Worm (Caenorhabditis elegans) whole organism, L2 larva: ENCODE measurements around the gene C09G12.5.
A peak's percentile ranks its signal among the peaks of the same experiment; 100 is the strongest.

Experiments
- C34F6.9 ChIP-seq: fragments of 150-350 bp; optimal IDR thresholded peaks from 2 replicates; lab custom pipeline; 2014; ENCODE audit warnings: missing biosample characterization, missing genetic modification characterization
- F13H6.1 ChIP-seq: sonication (generic microtip); optimal IDR thresholded peaks from 2 replicates; lab custom pipeline; 2016; ENCODE audit warnings: missing genetic modification characterization, missing compliant biosample characterization
- R02D3.7 ChIP-seq: fragments of 150-350 bp; optimal IDR thresholded peaks from 2 replicates; lab custom pipeline; 2014; ENCODE audit warnings: missing biosample characterization, missing genetic modification characterization
- Y55F3AM.14 ChIP-seq: fragments of 200-800 bp; sonication (Bioruptor generic); optimal IDR thresholded peaks from 2 replicates; lab custom pipeline; 2018; ENCODE audit warnings: mild to moderate bottlenecking, missing genetic modification characterization, missing compliant biosample characterization
- ZK546.5 ChIP-seq: sonication (generic microtip); optimal IDR thresholded peaks from 2 replicates; lab custom pipeline; 2017; ENCODE audit warnings: missing biosample characterization, missing genetic modification characterization
- aly-2 ChIP-seq: fragments of 150-350 bp; optimal IDR thresholded peaks from 2 replicates; lab custom pipeline; 2014; ENCODE audit warnings: missing biosample characterization, missing genetic modification characterization
- ama-1 ChIP-seq: fragments of 150-350 bp; optimal IDR thresholded peaks from 2 replicates; lab custom pipeline; 2018; ENCODE audit warnings: inconsistent platforms
- blmp-1 ChIP-seq: sonication (generic microtip); optimal IDR thresholded peaks from 2 replicates; lab custom pipeline; 2017; ENCODE audit warnings: missing genetic modification characterization, mild to moderate bottlenecking, missing compliant biosample characterization, antibody characterized with exemption, moderate library complexity; ENCODE audit not compliant: insufficient read depth
- ceh-16 ChIP-seq: fragments of 150-350 bp; optimal IDR thresholded peaks from 2 replicates; lab custom pipeline; 2014; ENCODE audit warnings: missing biosample characterization, missing genetic modification characterization
- ceh-82 ChIP-seq: fragments of 150-350 bp; optimal IDR thresholded peaks from 2 replicates; lab custom pipeline; 2014; ENCODE audit warnings: missing biosample characterization, missing genetic modification characterization
- crh-2 ChIP-seq: sonication (generic microtip); optimal IDR thresholded peaks from 2 replicates; lab custom pipeline; 2017; ENCODE audit warnings: missing biosample characterization, missing genetic modification characterization
- dmd-4 ChIP-seq: sonication (generic microtip); optimal IDR thresholded peaks from 2 replicates; lab custom pipeline; 2017; ENCODE audit warnings: missing biosample characterization, missing genetic modification characterization
- egl-27 ChIP-seq: sonication (generic microtip); optimal IDR thresholded peaks from 3 replicates; lab custom pipeline; 2017; ENCODE audit warnings: missing biosample characterization, missing genetic modification reagents, missing genetic modification characterization
- elt-1 ChIP-seq: fragments of 150-350 bp; optimal IDR thresholded peaks from 2 replicates; lab custom pipeline; 2014; ENCODE audit warnings: missing biosample characterization, missing genetic modification characterization
- elt-3 ChIP-seq: sonication (generic microtip); optimal IDR thresholded peaks from 2 replicates; lab custom pipeline; 2017; ENCODE audit warnings: missing biosample characterization, missing genetic modification characterization
- fos-1 ChIP-seq: fragments of 150-350 bp; optimal IDR thresholded peaks from 2 replicates; lab custom pipeline; 2014; ENCODE audit warnings: missing biosample characterization, missing genetic modification characterization
- gmeb-1 ChIP-seq: fragments of 150-350 bp; optimal IDR thresholded peaks from 2 replicates; lab custom pipeline; 2014; ENCODE audit warnings: missing biosample characterization, missing genetic modification characterization
- lin-11 ChIP-seq: fragments of 150-350 bp; sonication (generic microtip); optimal IDR thresholded peaks from 2 replicates; lab custom pipeline; 2014; ENCODE audit warnings: missing biosample characterization, missing genetic modification characterization, inconsistent platforms, mixed read lengths
- lin-13 ChIP-seq: fragments of 150-350 bp; optimal IDR thresholded peaks from 2 replicates; lab custom pipeline; 2014; ENCODE audit warnings: missing biosample characterization, missing genetic modification reagents, missing genetic modification characterization
- lin-39 ChIP-seq: fragments of 150-350 bp; optimal IDR thresholded peaks from 2 replicates; lab custom pipeline; 2014; ENCODE audit warnings: missing biosample characterization, missing genetic modification reagents, missing genetic modification characterization
- lsy-2 ChIP-seq, 2 experiments: fragments of 150-350 bp in 1 of 2; sonication (generic microtip) in 1 of 2; optimal IDR thresholded peaks; 2 replicates each; lab custom pipeline; 2014 to 2017; ENCODE audit warnings: missing biosample characterization in 2 of 2, missing genetic modification characterization in 2 of 2
- mab-5 ChIP-seq: fragments of 150-350 bp; optimal IDR thresholded peaks from 2 replicates; lab custom pipeline; 2014; ENCODE audit warnings: missing biosample characterization, missing genetic modification characterization
- mbf-1 ChIP-seq: sonication (generic microtip); optimal IDR thresholded peaks from 2 replicates; lab custom pipeline; 2017; ENCODE audit warnings: missing biosample characterization, missing genetic modification characterization
- mdl-1 ChIP-seq, 2 experiments: fragments of 150-350 bp in 1 of 2; sonication (generic microtip) in 1 of 2; optimal IDR thresholded peaks; 2 replicates each; lab custom pipeline; 2017; ENCODE audit warnings: missing biosample characterization in 2 of 2, missing genetic modification characterization in 2 of 2
- nhr-10 ChIP-seq: sonication (generic microtip); optimal IDR thresholded peaks from 2 replicates; lab custom pipeline; 2017; ENCODE audit warnings: missing biosample characterization, missing genetic modification characterization
- nhr-11 ChIP-seq: fragments of 150-350 bp; optimal IDR thresholded peaks from 2 replicates; lab custom pipeline; 2014; ENCODE audit warnings: missing biosample characterization, missing genetic modification characterization
- nhr-12 ChIP-seq: fragments of 150-350 bp; optimal IDR thresholded peaks from 2 replicates; lab custom pipeline; 2014; ENCODE audit warnings: missing biosample characterization, missing genetic modification characterization
- nhr-129 ChIP-seq: fragments of 150-350 bp; optimal IDR thresholded peaks from 2 replicates; lab custom pipeline; 2014; ENCODE audit warnings: missing biosample characterization, missing genetic modification characterization
- nhr-21 ChIP-seq: fragments of 150-350 bp; optimal IDR thresholded peaks from 2 replicates; lab custom pipeline; 2014; ENCODE audit warnings: missing biosample characterization, missing genetic modification characterization
- nhr-23 ChIP-seq: fragments of 150-350 bp; optimal IDR thresholded peaks from 2 replicates; lab custom pipeline; 2014; ENCODE audit warnings: missing biosample characterization, missing genetic modification reagents, missing genetic modification characterization
- nhr-237 ChIP-seq: fragments of 150-350 bp; optimal IDR thresholded peaks from 2 replicates; lab custom pipeline; 2014; ENCODE audit warnings: missing biosample characterization, missing genetic modification characterization
- nhr-25 ChIP-seq: fragments of 150-350 bp; sonication (generic microtip); optimal IDR thresholded peaks from 3 replicates; lab custom pipeline; 2014; ENCODE audit warnings: missing biosample characterization, missing genetic modification characterization
- nhr-6 ChIP-seq: fragments of 150-350 bp; optimal IDR thresholded peaks from 2 replicates; lab custom pipeline; 2014; ENCODE audit warnings: missing biosample characterization, missing genetic modification characterization
- nhr-77 ChIP-seq: fragments of 150-350 bp; optimal IDR thresholded peaks from 2 replicates; lab custom pipeline; 2014; ENCODE audit warnings: missing biosample characterization, missing genetic modification characterization
- peb-1 ChIP-seq: fragments of 150-350 bp; optimal IDR thresholded peaks from 2 replicates; lab custom pipeline; 2014; ENCODE audit warnings: missing biosample characterization, missing genetic modification characterization
- sem-4 ChIP-seq: fragments of 150-350 bp; optimal IDR thresholded peaks from 2 replicates; lab custom pipeline; 2014; ENCODE audit warnings: missing biosample characterization, missing genetic modification reagents, missing genetic modification characterization
- skn-1 ChIP-seq: sonication (generic microtip); optimal IDR thresholded peaks from 2 replicates; lab custom pipeline; 2017; ENCODE audit warnings: missing biosample characterization, missing genetic modification characterization
- sma-3 ChIP-seq: sonication (generic microtip); optimal IDR thresholded peaks from 2 replicates; lab custom pipeline; 2016; ENCODE audit warnings: missing genetic modification reagents, missing genetic modification characterization, missing compliant biosample characterization
- sma-9 ChIP-seq, 2 experiments: fragments of 150-350 bp in 1 of 2; sonication (generic microtip) in 1 of 2; optimal IDR thresholded peaks; 2 replicates each; lab custom pipeline; 2014 to 2016; ENCODE audit warnings: missing genetic modification characterization in 2 of 2, mild to moderate bottlenecking in 1 of 2, missing biosample characterization in 1 of 2, missing compliant biosample characterization in 1 of 2, missing genetic modification reagents in 1 of 2, moderate library complexity in 1 of 2
- snpc-4 ChIP-seq: fragments of 150-350 bp; optimal IDR thresholded peaks from 2 replicates; lab custom pipeline; 2014; ENCODE audit warnings: missing biosample characterization, missing genetic modification characterization
- unc-39 ChIP-seq: fragments of 150-350 bp; optimal IDR thresholded peaks from 2 replicates; lab custom pipeline; 2014; ENCODE audit warnings: missing biosample characterization, missing genetic modification characterization
- unc-55 ChIP-seq: fragments of 150-350 bp; sonication (generic microtip); optimal IDR thresholded peaks from 3 replicates; lab custom pipeline; 2014; ENCODE audit warnings: missing biosample characterization, missing genetic modification reagents, missing genetic modification characterization
- unc-62 ChIP-seq: fragments of 150-350 bp; optimal IDR thresholded peaks from 2 replicates; lab custom pipeline; 2014; ENCODE audit warnings: missing biosample characterization, missing genetic modification reagents, missing genetic modification characterization
- zag-1 ChIP-seq: fragments of 150-350 bp; optimal IDR thresholded peaks from 2 replicates; lab custom pipeline; 2014; ENCODE audit warnings: missing biosample characterization, missing genetic modification characterization
- ztf-1 ChIP-seq: fragments of 200-800 bp; sonication (Bioruptor generic); conservative IDR thresholded peaks from 2 replicates; pipeline ENCODE4 v1.3.6; 2022; ENCODE audit warnings: missing genetic modification characterization, missing compliant biosample characterization
- ztf-11 ChIP-seq: sonication (generic microtip); optimal IDR thresholded peaks from 2 replicates; lab custom pipeline; 2017; ENCODE audit warnings: missing biosample characterization, missing genetic modification characterization
- ztf-4 ChIP-seq: fragments of 150-350 bp; optimal IDR thresholded peaks from 2 replicates; lab custom pipeline; 2014; ENCODE audit warnings: missing biosample characterization, missing genetic modification characterization

The C09G12.5 gene

ce11 chrIV:3516586-3516985 is 37.5 kb downstream of the C09G12.5 start, which contains the start of gene unc-33:
TSS of gene unc-33 (plus strand) at chrIV:3516886.
- TF ChIP-seq nhr-25 (tag; lab: Kevin White, UChicago) = no peak
- no peak for TF ChIP-seq nhr-23
- TF ChIP-seq ztf-11 = no peak
- no peak for TF ChIP-seq zag-1 (tag; lab: Kevin White, UChicago)
- no peak for TF ChIP-seq egl-27 (tag; lab: Kevin White, UChicago)
- TF ChIP-seq snpc-4 = no peak
- TF ChIP-seq sem-4 = no peak
- TF ChIP-seq peb-1 (tag; lab: Kevin White, UChicago) = no peak
- TF ChIP-seq mbf-1 (tag; lab: Kevin White, UChicago) = no peak
- TF ChIP-seq sma-3 (GFP tag; lab: Kevin White, UChicago) = no peak
- TF ChIP-seq skn-1 (tag; lab: Kevin White, UChicago) = no peak
- no peak for TF ChIP-seq lin-13
- TF ChIP-seq Y55F3AM.14 (GFP tag; lab: Kevin White, UChicago) = no peak
- TF ChIP-seq fos-1 (tag; lab: Kevin White, UChicago) = no peak
- no peak for TF ChIP-seq nhr-12

ce11 chrIV:3517582-3517981 is 38.4 kb downstream of the C09G12.5 start:
- no peak for TF ChIP-seq fos-1 (tag; lab: Kevin White, UChicago)
- no peak for TF ChIP-seq nhr-10 (tag; lab: Kevin White, UChicago)
- TF ChIP-seq ztf-1 (GFP tag; lab: Robert Waterston, UW) = no peak
- TF ChIP-seq nhr-23 = no peak
- TF ChIP-seq dmd-4 (tag; lab: Kevin White, UChicago) = no peak
- no peak for TF ChIP-seq elt-1 (tag; lab: Kevin White, UChicago)
- no peak for TF ChIP-seq mbf-1 (tag; lab: Kevin White, UChicago)
- no peak for TF ChIP-seq mab-5
- no peak for TF ChIP-seq Y55F3AM.14 (GFP tag; lab: Kevin White, UChicago)
- no peak for TF ChIP-seq unc-55 (GFP tag; lab: Kevin White, UChicago)

- TF ChIP-seq lin-11 (tag; lab: Kevin White, UChicago) = no peak
- TF ChIP-seq nhr-21 = no peak
- no peak for TF ChIP-seq elt-3
- TF ChIP-seq unc-39 (tag; lab: Kevin White, UChicago) = no peak
- peak; percentile 35 for TF ChIP-seq egl-27 (tag; lab: Kevin White, UChicago)
- TF ChIP-seq lsy-2 (tag; optimal IDR thresholded peaks at IDR 0.05; lab: Kevin White, UChicago) = peak; percentile 20 to 62
- no peak for TF ChIP-seq crh-2 (tag; lab: Kevin White, UChicago)
- no peak for TF ChIP-seq unc-62 (GFP tag; lab: Kevin White, UChicago)
- no peak for TF ChIP-seq aly-2 (tag; lab: Kevin White, UChicago)
- TF ChIP-seq skn-1 (tag; lab: Kevin White, UChicago) = no peak
- TF ChIP-seq ceh-16 = no peak
- no peak for TF ChIP-seq Y55F3AM.14 (GFP tag; lab: Kevin White, UChicago)
- TF ChIP-seq mab-5 = peak; percentile 24
- no peak for TF ChIP-seq ZK546.5 (tag; lab: Kevin White, UChicago)
- TF ChIP-seq mdl-1 (tag; optimal IDR thresholded peaks at IDR 0.05; lab: Kevin White, UChicago) = no peak
- TF ChIP-seq nhr-23 = no peak
- no peak for TF ChIP-seq ztf-1 (GFP tag; lab: Robert Waterston, UW)
- peak; percentile 93 for TF ChIP-seq snpc-4
- no peak for TF ChIP-seq peb-1 (tag; lab: Kevin White, UChicago)
- TF ChIP-seq F13H6.1 = peak; percentile 43
- TF ChIP-seq dmd-4 (tag; lab: Kevin White, UChicago) = no peak
- TF ChIP-seq ztf-4 (tag; lab: Kevin White, UChicago) = no peak
- no peak for TF ChIP-seq nhr-129
- TF ChIP-seq nhr-11 (tag; lab: Kevin White, UChicago) = no peak
- peak; percentile 47 for TF ChIP-seq sem-4
- peak; percentile 8 for TF ChIP-seq sma-9 (GFP tag; optimal IDR thresholded peaks at IDR 0.05; lab: Kevin White, UChicago)
- TF ChIP-seq sma-9 (tag; optimal IDR thresholded peaks at IDR 0.05; lab: Kevin White, UChicago) = no peak
- no peak for TF ChIP-seq ceh-82 (tag; lab: Kevin White, UChicago)
- no peak for TF ChIP-seq mbf-1 (tag; lab: Kevin White, UChicago)
- TF ChIP-seq nhr-25 (tag; lab: Kevin White, UChicago) = no peak
- TF ChIP-seq nhr-10 (tag; lab: Kevin White, UChicago) = no peak
- TF ChIP-seq nhr-12 = no peak
- TF ChIP-seq nhr-77 (tag; lab: Kevin White, UChicago) = no peak
- no peak for TF ChIP-seq nhr-237 (tag; lab: Kevin White, UChicago)
- no peak for TF ChIP-seq elt-1 (tag; lab: Kevin White, UChicago)
- no peak for TF ChIP-seq sma-3 (GFP tag; lab: Kevin White, UChicago)
- no peak for TF ChIP-seq blmp-1 (tag; lab: Kevin White, UChicago)
- TF ChIP-seq C34F6.9 (tag; lab: Kevin White, UChicago) = peak; percentile 52
- no peak for TF ChIP-seq R02D3.7
- no peak for TF ChIP-seq ztf-11
- no peak for TF ChIP-seq ama-1 (lab: Kevin White, UChicago)
- no peak for TF ChIP-seq fos-1 (tag; lab: Kevin White, UChicago)
- TF ChIP-seq unc-55 (GFP tag; lab: Kevin White, UChicago) = peak; percentile 51
- no peak for TF ChIP-seq nhr-6
- no peak for TF ChIP-seq lin-39 (tag; lab: Kevin White, UChicago)
- no peak for TF ChIP-seq lin-13
- peak; percentile 29 for TF ChIP-seq gmeb-1 (tag; lab: Kevin White, UChicago)
Observed at ce11 chrIV:3519352-3519751, 40.2 kb downstream of the C09G12.5 start.
